Worm (Caenorhabditis elegans) whole organism, early embryonic: ENCODE results near the gene nhr-99.

Experiments
- ama-1 ChIP-seq: fragments of 150-350 bp; optimal IDR thresholded peaks from 2 replicates; lab custom pipeline; 2014
- ceh-36 ChIP-seq: sonication (generic microtip); optimal IDR thresholded peaks from 2 replicates; lab custom pipeline; 2016; ENCODE audit warnings: missing genetic modification characterization, inconsistent platforms, missing compliant biosample characterization
- ets-7 ChIP-seq: sonication (generic microtip); optimal IDR thresholded peaks from 2 replicates; lab custom pipeline; 2016; ENCODE audit warnings: missing genotype, missing genetic modification characterization, missing compliant biosample characterization
- flt-1 ChIP-seq: fragments of 200-800 bp; sonication (Bioruptor generic); IDR thresholded peaks from 2 replicates; pipeline ENCODE4 v1.3.6; 2022; ENCODE audit warnings: missing genetic modification characterization, missing compliant biosample characterization
- scrt-1 ChIP-seq: fragments of 200-800 bp; sonication (Bioruptor generic); IDR thresholded peaks from 2 replicates; pipeline ENCODE4 v1.3.6; 2022; ENCODE audit warnings: missing genetic modification characterization, missing compliant biosample characterization
- sea-1 ChIP-seq: fragments of 200-800 bp; sonication (Bioruptor generic); conservative IDR thresholded peaks from 2 replicates; pipeline ENCODE4 v1.3.6; 2022; ENCODE audit warnings: missing genetic modification characterization, missing compliant biosample characterization
- tbx-11 ChIP-seq: fragments of 200-800 bp; sonication (Bioruptor generic); IDR thresholded peaks from 2 replicates; pipeline ENCODE4 v1.3.6; 2022; ENCODE audit warnings: missing genetic modification characterization, missing compliant biosample characterization

ce11 chrV:464800-465199 is 9.8 kb upstream of the nhr-99 start, which contains the start of gene nhr-201:
- TF ChIP-seq flt-1 (no peak), ceh-36 (tag; lab: Kevin White, UChicago) (no peak), scrt-1 (GFP tag; lab: Robert Waterston, UW) (no peak), tbx-11 (no peak), sea-1 (no peak), ama-1 (lab: Kevin White, UChicago) (no peak), ets-7 (no peak)
